Worm (Caenorhabditis elegans) whole organism, L4 larva: ENCODE data around the gene F48B9.3.

Source experiments
- fos-1 ChIP-seq: fragments of 150-350 bp; optimal IDR thresholded peaks from 2 replicates; lab custom pipeline; 2014; ENCODE audit warnings: missing biosample characterization, missing genetic modification characterization
- mep-1 ChIP-seq: fragments of 150-350 bp; sonication (generic microtip); optimal IDR thresholded peaks from 3 replicates; lab custom pipeline; 2014; ENCODE audit warnings: missing biosample characterization, missing genetic modification characterization
- set-16 ChIP-seq: fragments of 200-800 bp; sonication (Bioruptor generic); IDR thresholded peaks from 2 replicates; pipeline ENCODE4 v1.3.6; 2022; ENCODE audit warnings: missing genetic modification reagents, missing genetic modification characterization, missing compliant biosample characterization
- zag-1 ChIP-seq: fragments of 150-350 bp; optimal IDR thresholded peaks from 2 replicates; lab custom pipeline; 2014; ENCODE audit warnings: missing biosample characterization, missing genetic modification characterization

DNA sequence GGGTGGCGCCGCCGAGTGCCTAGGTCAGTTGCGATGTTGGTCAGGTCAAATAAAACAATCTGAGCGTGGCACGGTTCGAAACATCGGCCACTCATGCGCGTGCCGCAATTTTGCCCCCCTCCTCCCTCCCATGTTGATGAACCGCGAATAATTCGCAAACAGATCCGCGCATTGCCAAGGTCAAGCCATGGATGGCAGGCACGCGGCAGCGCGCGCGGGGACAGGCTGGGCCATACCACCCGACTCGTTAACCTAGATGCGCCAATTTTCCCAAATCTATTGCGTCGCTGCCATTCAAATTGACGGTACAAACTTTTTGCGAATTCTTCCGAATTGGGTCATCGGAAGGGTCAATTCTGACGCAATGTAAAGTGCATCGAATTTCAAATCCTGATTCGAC, 51.8 kb downstream of the F48B9.3 start:
- peak; percentile 84 for TF ChIP-seq set-16 (GFP tag; lab: Robert Waterston, UW)
- TF ChIP-seq mep-1 (tag; lab: Kevin White, UChicago), result no peak
- no peak for TF ChIP-seq fos-1
- TF ChIP-seq zag-1 (tag; lab: Kevin White, UChicago), result no peak
